Comparison of ENCODE assay signal across 3 fruit fly cellular contexts in the genomic region with DNA sequence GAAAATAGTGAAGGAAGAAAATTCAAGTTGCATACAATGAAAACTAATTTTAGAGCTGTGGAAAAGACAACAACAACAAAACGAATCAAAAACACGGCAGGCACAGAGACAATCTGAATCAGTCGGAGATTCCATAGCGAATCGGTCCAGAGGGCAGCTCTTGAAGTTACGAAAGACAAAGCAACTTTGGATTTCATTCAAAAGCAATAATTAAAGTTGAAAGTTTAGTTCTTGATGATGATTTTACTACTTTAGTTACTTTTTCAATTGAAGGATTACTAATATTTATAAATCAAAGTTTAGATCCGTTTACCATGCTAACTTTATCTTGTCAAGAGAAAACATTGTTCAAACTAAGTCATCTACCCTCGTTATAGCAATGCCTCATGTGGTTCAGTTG.
A peak's percentile ranks its signal among the peaks of the same experiment; 100 is the strongest.
TF ChIP-seq lines count a peak whose summit lies in the region.

No protein-coding gene starts in this region.

- TF ChIP-seq CTCF in whole organism, embryonic (GFP tag; optimal IDR thresholded peaks at IDR 0.05; lab: Kevin White, UChicago) = no peak

TF ChIP-seq in whole organism, embryonic, 481 proteins besides CTCF, POLR2A, EP300 and RAD21 (continues in another document):
- TF ChIP-seq CG2678 (tag; optimal IDR thresholded peaks at IDR 0.05; lab: Kevin White, UChicago) = peak; percentile 44
- TF ChIP-seq nerfin-1 (tag; optimal IDR thresholded peaks at IDR 0.05; lab: Kevin White, UChicago) = no peak
- TF ChIP-seq lmd (GFP tag; IDR thresholded peaks at IDR 0.05; lab: Robert Waterston, UW) = 0 out of 2 replicates have a peak, but pooled peaks have one; percentile 19
- no peak for TF ChIP-seq CG12219 (GFP tag; optimal IDR thresholded peaks at IDR 0.05; lab: Kevin White, UChicago)
- TF ChIP-seq CG11504 (tag; optimal IDR thresholded peaks at IDR 0.05; lab: Kevin White, UChicago) = peak; percentile 26
- peak; percentile 98 for TF ChIP-seq hkb (optimal IDR thresholded peaks at IDR 0.05; lab: Kevin White, UChicago)
- TF ChIP-seq hkb (GFP tag; IDR thresholded peaks at IDR 0.05; lab: Robert Waterston, UW) = no peak
- peak; percentile 2 for TF ChIP-seq CG2712 (tag; optimal IDR thresholded peaks at IDR 0.05; lab: Kevin White, UChicago)
- TF ChIP-seq shn (GFP tag; optimal IDR thresholded peaks at IDR 0.05; lab: Kevin White, UChicago) = no peak
- no peak for TF ChIP-seq mirr (GFP tag; optimal IDR thresholded peaks at IDR 0.05; lab: Kevin White, UChicago)
- peak; percentile 79 for TF ChIP-seq sens (GFP tag; lab: Kevin White, UChicago)
- TF ChIP-seq CG14441 (GFP tag; IDR thresholded peaks at IDR 0.05; lab: Robert Waterston, UW) = no peak
- no peak for TF ChIP-seq CG7357 (GFP tag; IDR thresholded peaks at IDR 0.05; lab: Robert Waterston, UW)
- 0 out of 2 replicates have a peak, but pooled peaks have one; percentile 11 for TF ChIP-seq CG14667 (GFP tag; IDR thresholded peaks at IDR 0.05; lab: Robert Waterston, UW)
- 0 out of 2 replicates have a peak, but pooled peaks have one; percentile 8 for TF ChIP-seq Ada2b (GFP tag; IDR thresholded peaks at IDR 0.05; lab: Robert Waterston, UW)
- peak; percentile 86 for TF ChIP-seq CG18476 (GFP tag; optimal IDR thresholded peaks at IDR 0.05; lab: Kevin White, UChicago)
- no peak for TF ChIP-seq Lim3 (GFP tag; IDR thresholded peaks at IDR 0.05; lab: Robert Waterston, UW)
- TF ChIP-seq CG10321 (GFP tag; IDR thresholded peaks at IDR 0.05; lab: Robert Waterston, UW) = no peak
- no peak for TF ChIP-seq gce (GFP tag; IDR thresholded peaks at IDR 0.05; lab: Robert Waterston, UW)
- TF ChIP-seq CG7786 (GFP tag; optimal IDR thresholded peaks at IDR 0.05; lab: Kevin White, UChicago) = no peak
- TF ChIP-seq CG7839 (tag; optimal IDR thresholded peaks at IDR 0.05; lab: Kevin White, UChicago) = peak; percentile 19
- no peak for TF ChIP-seq Hsf (GFP tag; optimal IDR thresholded peaks at IDR 0.05; lab: Kevin White, UChicago)
- TF ChIP-seq trh (GFP tag; optimal IDR thresholded peaks at IDR 0.05; lab: Kevin White, UChicago) = no peak
- TF ChIP-seq unpg (GFP tag; optimal IDR thresholded peaks at IDR 0.05; lab: Kevin White, UChicago) = peak; percentile 8
- no peak for TF ChIP-seq CG8924 (tag; optimal IDR thresholded peaks at IDR 0.05; lab: Kevin White, UChicago)
- TF ChIP-seq CG18599 (GFP tag; optimal IDR thresholded peaks at IDR 0.05; lab: Kevin White, UChicago) = no peak
- TF ChIP-seq grau (tag; optimal IDR thresholded peaks at IDR 0.05; lab: Kevin White, UChicago) = peak; percentile 2
- no peak for TF ChIP-seq Dp (GFP tag; optimal IDR thresholded peaks at IDR 0.05; lab: Kevin White, UChicago)
- peak; percentile 9 for TF ChIP-seq Med (GFP tag; lab: Kevin White, UChicago)
- peak; percentile 11 for TF ChIP-seq CG30403 (GFP tag; optimal IDR thresholded peaks at IDR 0.05; lab: Kevin White, UChicago)

TF ChIP-seq in whole organism, prepupa, 60 proteins besides CTCF, POLR2A, EP300 and RAD21:
- TF ChIP-seq CG7368 (GFP tag; optimal IDR thresholded peaks at IDR 0.05; lab: Kevin White, UChicago) (no peak), lz (GFP tag; optimal IDR thresholded peaks at IDR 0.05; lab: Kevin White, UChicago) (no peak), CG4318 (GFP tag; optimal IDR thresholded peaks at IDR 0.05; lab: Kevin White, UChicago) (peak; percentile 1), Eip78C (GFP tag; lab: Kevin White, UChicago) (peak; percentile 36), CG6163 (GFP tag; IDR thresholded peaks at IDR 0.05; lab: Robert Waterston, UW) (no peak), CG15336 (GFP tag; IDR thresholded peaks at IDR 0.05; lab: Robert Waterston, UW) (peak; percentile 15; the same call in 1 of the 2 replicates), CG10631 (GFP tag; optimal IDR thresholded peaks at IDR 0.05; lab: Kevin White, UChicago) (peak; percentile 15), eg (GFP tag; IDR thresholded peaks at IDR 0.05; lab: Robert Waterston, UW) (no peak), Hr4 (GFP tag; optimal IDR thresholded peaks at IDR 0.05; lab: Kevin White, UChicago) (peak; percentile 12), Ets21C (GFP tag; optimal IDR thresholded peaks at IDR 0.05; lab: Kevin White, UChicago) (no peak)

TF ChIP-seq in whole organism, pupa, 21 proteins besides CTCF, POLR2A, EP300 and RAD21:
- TF ChIP-seq CG14655 (GFP tag; optimal IDR thresholded peaks at IDR 0.05; lab: Kevin White, UChicago) (peak; percentile 41), CG34367 (tag; optimal IDR thresholded peaks at IDR 0.05; lab: Kevin White, UChicago) (no peak), CG10348 (GFP tag; IDR thresholded peaks at IDR 0.05; lab: Robert Waterston, UW) (no peak), CG8159 (tag; optimal IDR thresholded peaks at IDR 0.05; lab: Kevin White, UChicago) (peak; percentile 4), CG8301 (tag; optimal IDR thresholded peaks at IDR 0.05; lab: Kevin White, UChicago) (peak; percentile 25), fd96Ca (GFP tag; IDR thresholded peaks at IDR 0.05; lab: Robert Waterston, UW) (no peak), CG15710 (tag; optimal IDR thresholded peaks at IDR 0.05; lab: Kevin White, UChicago) (no peak), CG4496 (GFP tag; IDR thresholded peaks at IDR 0.05; lab: Robert Waterston, UW) (0 out of 3 replicates have a peak, but pooled peaks have one; percentile 42)
TF ChIP-seq in whole organism, pupa: peak in this region for 4.

Comparison
In these comparisons a context has a peak if more than half of its experiments do, and no peak if none do; other contexts are left out.
1. Of the 7 proteins assayed by ChIP-seq in both whole organism, embryonic and whole organism, prepupa: peak only in whole organism, embryonic: Blimp-1 and Sox102F; only in whole organism, prepupa: none; in both: none; in neither: 5.